Worm (Caenorhabditis elegans): ENCODE results near the gene nspb-8.
A peak's percentile ranks its signal among the peaks of the same experiment; 100 is the strongest.

Gene nspb-8

DNA sequence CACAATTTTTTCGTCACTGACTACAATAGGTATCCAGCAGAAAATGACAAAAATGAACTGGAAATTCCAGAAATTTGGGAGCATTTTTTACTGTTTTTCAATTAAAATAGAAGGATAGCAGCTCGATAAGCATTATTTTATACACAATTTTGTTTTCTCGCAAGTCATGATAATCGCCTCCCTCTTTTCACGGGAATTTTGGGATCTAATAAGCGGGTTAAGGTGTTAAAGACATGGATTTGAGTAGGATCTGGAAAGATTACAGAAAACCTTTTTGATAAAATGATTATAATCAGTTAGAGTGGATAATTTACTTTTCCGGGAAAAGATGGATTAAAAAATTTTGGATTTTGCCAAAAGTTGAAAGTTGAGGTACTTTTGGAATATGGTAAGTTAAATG lies 31.8 kb downstream of the nspb-8 start, which contains the start of gene gcy-29:
Gene gcy-29 (minus strand): TSS at position 101 of the 400 bp plus-strand sequence.
- TF ChIP-seq hlh-15 (tag; optimal IDR thresholded peaks at IDR 0.05) (no peak), hlh-30 (tag; optimal IDR thresholded peaks at IDR 0.05; ENCODE audit: insufficient read depth) (no peak), dve-1 (tag; optimal IDR thresholded peaks at IDR 0.05) (no peak), tbx-7 (tag; optimal IDR thresholded peaks at IDR 0.05) (no peak), F13H6.1 (tag; optimal IDR thresholded peaks at IDR 0.05) (no peak), lin-11 (tag; optimal IDR thresholded peaks at IDR 0.05) (no peak), ahr-1 (tag; optimal IDR thresholded peaks at IDR 0.05) (no peak), npax-4 (tag; optimal IDR thresholded peaks at IDR 0.05) (no peak), ceh-22 (tag; optimal IDR thresholded peaks at IDR 0.05) (no peak), ceh-34 (tag; optimal IDR thresholded peaks at IDR 0.05) (no peak), T23F11.4 (GFP tag; optimal IDR thresholded peaks at IDR 0.05) (no peak), sox-4 (tag; optimal IDR thresholded peaks at IDR 0.05) (no peak), tbx-2 (tag; optimal IDR thresholded peaks at IDR 0.05) (no peak), pha-4 (tag; optimal IDR thresholded peaks at IDR 0.05) (no peak), ztf-16 (tag; optimal IDR thresholded peaks at IDR 0.05) (no peak), unc-55 (GFP tag; optimal IDR thresholded peaks at IDR 0.05) (no peak), fax-1 (tag; optimal IDR thresholded peaks at IDR 0.05) (no peak), ceh-9 (tag; optimal IDR thresholded peaks at IDR 0.05) (no peak), che-1 (tag; optimal IDR thresholded peaks at IDR 0.05) (no peak)

ce11 chrII:14540551-14540950 lies 39.9 kb downstream of the nspb-8 start:
- TF ChIP-seq tbx-2 (tag; optimal IDR thresholded peaks at IDR 0.05) (no peak), elt-2 (tag; optimal IDR thresholded peaks at IDR 0.05) (peak; percentile 44)

DNA sequence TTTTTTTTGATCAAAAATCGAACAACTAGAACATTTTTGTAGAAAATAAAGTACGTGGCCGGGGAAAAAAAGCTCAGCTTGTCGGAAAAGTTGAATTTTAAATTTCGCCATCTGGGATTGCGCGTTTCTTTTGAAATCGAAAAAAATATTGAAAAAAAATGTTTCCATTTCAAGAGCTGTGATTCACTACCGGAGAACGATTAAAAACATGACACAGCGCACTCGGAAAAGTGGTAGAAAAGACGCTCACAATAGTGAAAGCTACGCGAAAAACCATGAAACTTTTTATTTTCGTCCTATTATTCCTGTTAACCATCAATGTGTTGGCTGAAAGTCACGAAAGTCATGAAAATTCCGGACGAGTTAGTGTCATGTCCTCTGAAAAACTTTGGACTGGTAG lies 42.7 kb downstream of the nspb-8 start, which contains the start of the genes clec-147 and C04H5.7:
Gene clec-147 (minus strand): TSS at position 101 of the 400 bp plus-strand sequence.
Gene C04H5.7 (plus strand): TSS at position 219 of the 400 bp plus-strand sequence.
- TF ChIP-seq pros-1 (tag; optimal IDR thresholded peaks at IDR 0.05) (no peak), ceh-45 (GFP tag; IDR thresholded peaks at IDR 0.05) (no peak), pha-4 (tag; optimal IDR thresholded peaks at IDR 0.05) (no peak), tbx-2 (tag; optimal IDR thresholded peaks at IDR 0.05) (no peak), eyg-1 (tag; optimal IDR thresholded peaks at IDR 0.05) (no peak), che-1 (tag; optimal IDR thresholded peaks at IDR 0.05) (no peak), elt-4 (tag; optimal IDR thresholded peaks at IDR 0.05) (no peak), ceh-24 (tag; optimal IDR thresholded peaks at IDR 0.05) (no peak), pat-9 (tag; optimal IDR thresholded peaks at IDR 0.05) (no peak), ceh-6 (GFP tag; optimal IDR thresholded peaks at IDR 0.05) (no peak), odd-2 (tag; optimal IDR thresholded peaks at IDR 0.05) (no peak), elt-2 (tag; optimal IDR thresholded peaks at IDR 0.05) (no peak), madf-2 (tag; optimal IDR thresholded peaks at IDR 0.05) (no peak), tbx-7 (tag; optimal IDR thresholded peaks at IDR 0.05) (no peak)

ce11 chrII:14534000-14534399 lies 46.4 kb downstream of the nspb-8 start, which contains the start of gene C04H5.1:
Gene C04H5.1, plus strand, starts transcription at chrII:14534300.
- TF ChIP-seq ttx-3 (tag; optimal IDR thresholded peaks at IDR 0.05) (no peak), ceh-14 (tag; optimal IDR thresholded peaks at IDR 0.05) (no peak), ref-2 (tag; optimal IDR thresholded peaks at IDR 0.05) (no peak), K02D7.2 (tag; optimal IDR thresholded peaks at IDR 0.05) (no peak), hlh-15 (tag; optimal IDR thresholded peaks at IDR 0.05) (no peak), hlh-30 (tag; optimal IDR thresholded peaks at IDR 0.05; ENCODE audit: insufficient read depth) (no peak), sox-4 (tag; optimal IDR thresholded peaks at IDR 0.05) (no peak), ceh-34 (tag; optimal IDR thresholded peaks at IDR 0.05) (no peak), pag-3 (tag; optimal IDR thresholded peaks at IDR 0.05; ENCODE audit: borderline replicate concordance) (no peak), pat-9 (tag; optimal IDR thresholded peaks at IDR 0.05) (no peak), hlh-6 (tag; optimal IDR thresholded peaks at IDR 0.05) (no peak), gmeb-2 (tag; optimal IDR thresholded peaks at IDR 0.05) (no peak), ceh-2 (tag; optimal IDR thresholded peaks at IDR 0.05) (no peak), fkh-10 (GFP tag; optimal IDR thresholded peaks at IDR 0.05) (no peak), F13H6.1 (tag; optimal IDR thresholded peaks at IDR 0.05) (no peak), che-1 (tag; optimal IDR thresholded peaks at IDR 0.05) (no peak), ceh-48 (tag; optimal IDR thresholded peaks at IDR 0.05) (no peak)

All from whole organism, late embryonic.